Fruit fly (Drosophila melanogaster) whole organism, embryonic: Measurements from ENCODE around the gene Pif1B.

Source experiments
- ATbp ChIP-seq: fragments of 200-800 bp; sonication (Bioruptor generic); optimal IDR thresholded peaks from 2 replicates; lab custom pipeline; 2017; ENCODE audit warnings: missing biosample characterization, mild to moderate bottlenecking, missing genetic modification characterization, missing genetic modification reagents
- CG10209 ChIP-seq: fragments of 200-800 bp; sonication (Bioruptor generic); optimal IDR thresholded peaks from 3 replicates; lab custom pipeline; 2017; ENCODE audit warnings: missing biosample characterization, mild to moderate bottlenecking, missing genetic modification characterization, missing genetic modification reagents
- CG10321 ChIP-seq: fragments of 200-800 bp; sonication (Bioruptor generic); IDR thresholded peaks from 2 replicates; pipeline ENCODE4 v1.3.6; 2022; ENCODE audit warnings: missing biosample characterization, missing genetic modification characterization
- CG10654 ChIP-seq: fragments of 200-800 bp; sonication (Bioruptor generic); optimal IDR thresholded peaks from 2 replicates; lab custom pipeline; 2016; ENCODE audit warnings: missing biosample characterization, missing genetic modification characterization
- CG12236 ChIP-seq: fragments of 200-800 bp; sonication (Bioruptor generic); optimal IDR thresholded peaks from 2 replicates; lab custom pipeline; 2016; ENCODE audit warnings: missing biosample characterization, missing genetic modification characterization
- CG18599 ChIP-seq: fragments of 200-800 bp; sonication (Bioruptor generic); optimal IDR thresholded peaks from 3 replicates; lab custom pipeline; 2017; ENCODE audit warnings: missing biosample characterization, missing genetic modification characterization, mild to moderate bottlenecking, moderate library complexity, missing genetic modification reagents
- CG34224 ChIP-seq: fragments of 200-800 bp; sonication (Bioruptor generic); IDR thresholded peaks from 3 replicates; pipeline ENCODE4 v1.3.6; 2022; ENCODE audit warnings: missing biosample characterization, missing genetic modification characterization; ENCODE audit not compliant: partially characterized antibody
- CG3838 ChIP-seq: fragments of 200-800 bp; sonication (Bioruptor generic); optimal IDR thresholded peaks from 3 replicates; lab custom pipeline; 2016; ENCODE audit warnings: missing biosample characterization, missing genetic modification characterization
- CG4617 ChIP-seq: fragments of 200-800 bp; sonication (Bioruptor generic); optimal IDR thresholded peaks from 3 replicates; lab custom pipeline; 2016; ENCODE audit warnings: missing biosample characterization, missing genetic modification characterization, borderline replicate concordance
- CG4854 ChIP-seq: fragments of 200-800 bp; sonication (Bioruptor generic); optimal IDR thresholded peaks from 2 replicates; lab custom pipeline; 2016; ENCODE audit warnings: missing biosample characterization, missing genetic modification characterization, inconsistent platforms
- CG5180 ChIP-seq: fragments of 200-800 bp; sonication (Bioruptor generic); optimal IDR thresholded peaks from 3 replicates; lab custom pipeline; 2017; ENCODE audit warnings: missing biosample characterization, missing genetic modification characterization, mild to moderate bottlenecking, moderate library complexity, missing genetic modification reagents
- CG6813 ChIP-seq: fragments of 200-800 bp; sonication (Bioruptor generic); optimal IDR thresholded peaks from 2 replicates; lab custom pipeline; 2017; ENCODE audit warnings: missing biosample characterization, missing genetic modification characterization, mild to moderate bottlenecking, moderate library complexity, missing genetic modification reagents
- CG7271 ChIP-seq: fragments of 200-800 bp; sonication (Bioruptor generic); optimal IDR thresholded peaks from 2 replicates; lab custom pipeline; 2018; ENCODE audit warnings: missing biosample characterization, mild to moderate bottlenecking, missing genetic modification characterization, moderate library complexity
- CG9727 ChIP-seq: fragments of 200-800 bp; sonication (Bioruptor generic); optimal IDR thresholded peaks from 3 replicates; lab custom pipeline; 2017; ENCODE audit warnings: missing biosample characterization, mild to moderate bottlenecking, missing genetic modification characterization
- CG9932 ChIP-seq: fragments of 200-800 bp; sonication (Bioruptor generic); IDR thresholded peaks from 2 replicates; pipeline ENCODE4 v1.3.6; 2022; ENCODE audit warnings: missing biosample characterization, missing genetic modification characterization
- CHES-1-like ChIP-seq: fragments of 200-800 bp; sonication (Bioruptor generic); optimal IDR thresholded peaks from 2 replicates; lab custom pipeline; 2016; ENCODE audit warnings: missing biosample characterization, missing genetic modification characterization
- CkIIα-i1 ChIP-seq: fragments of 200-800 bp; sonication (Bioruptor generic); IDR thresholded peaks from 2 replicates; pipeline ENCODE4 v1.3.6; 2022; ENCODE audit warnings: missing biosample characterization, missing genetic modification characterization
- CoRest ChIP-seq: fragments of 200-800 bp; sonication (Bioruptor generic); optimal IDR thresholded peaks from 3 replicates; lab custom pipeline; 2018; ENCODE audit warnings: missing biosample characterization, mild to moderate bottlenecking, missing genetic modification characterization, moderate library complexity
- D ChIP-seq, 2 experiments: fragments of 200-800 bp in 1 of 2; fragments of >200 bp in 1 of 2; sonication (Bioruptor generic) in 1 of 2; optimal IDR thresholded peaks; 2 replicates in 1 of 2; 3 replicates in 1 of 2; lab custom pipeline; 2017; ENCODE audit warnings: mild to moderate bottlenecking in 1 of 2, missing biosample characterization in 1 of 2, missing genetic modification characterization in 1 of 2, missing genetic modification reagents in 1 of 2
- D19B ChIP-seq: fragments of 200-800 bp; sonication (Bioruptor generic); optimal IDR thresholded peaks from 2 replicates; lab custom pipeline; 2017; ENCODE audit warnings: missing biosample characterization, mild to moderate bottlenecking, missing genetic modification characterization
- HmgD ChIP-seq: fragments of 200-800 bp; sonication (Bioruptor generic); optimal IDR thresholded peaks from 3 replicates; lab custom pipeline; 2016; ENCODE audit warnings: missing biosample characterization, missing genetic modification characterization
- Hmr ChIP-seq: fragments of 200-800 bp; sonication (Bioruptor generic); optimal IDR thresholded peaks from 3 replicates; lab custom pipeline; 2017; ENCODE audit warnings: mild to moderate bottlenecking, missing biosample characterization, missing genetic modification reagents, missing genetic modification characterization
- Hmx ChIP-seq: fragments of 200-800 bp; sonication (Bioruptor generic); optimal IDR thresholded peaks from 2 replicates; lab custom pipeline; 2016; ENCODE audit warnings: missing biosample characterization, missing genetic modification characterization
- Hr78 ChIP-seq, 2 experiments: fragments of 200-800 bp in 1 of 2; fragments of >200 bp in 1 of 2; sonication (Bioruptor generic) in 1 of 2; optimal IDR thresholded peaks; 2 replicates each; lab custom pipeline; 2017 to 2019; ENCODE audit warnings: missing biosample characterization in 2 of 2, missing genetic modification characterization in 2 of 2, mild to moderate bottlenecking in 1 of 2, moderate library complexity in 1 of 2
- Med ChIP-seq: fragments of 200-800 bp; sonication (Bioruptor generic); peaks from one replicate; lab custom pipeline; 2016; ENCODE audit warnings: missing biosample characterization, missing genetic modification characterization, mild to moderate bottlenecking, inconsistent platforms, moderate library complexity
- Mrtf ChIP-seq: fragments of 200-800 bp; sonication (Bioruptor generic); IDR thresholded peaks from 3 replicates; pipeline ENCODE4 v1.3.6; 2022; ENCODE audit warnings: missing biosample characterization, missing genetic modification characterization
- NC2α ChIP-seq: fragments of 200-800 bp; sonication (Bioruptor generic); optimal IDR thresholded peaks from 2 replicates; lab custom pipeline; 2016; ENCODE audit warnings: missing biosample characterization, missing genetic modification characterization
- Nf-YC ChIP-seq: fragments of 200-800 bp; optimal IDR thresholded peaks from 3 replicates; lab custom pipeline; 2019; ENCODE audit warnings: missing biosample characterization, mild to moderate bottlenecking, missing genetic modification characterization, moderate library complexity
- Oaz ChIP-seq: fragments of 200-800 bp; sonication (Bioruptor generic); IDR thresholded peaks from 2 replicates; pipeline ENCODE4 v1.3.6; 2022; ENCODE audit warnings: missing biosample characterization, missing genetic modification characterization
- Oli ChIP-seq: fragments of 200-800 bp; sonication (Bioruptor generic); optimal IDR thresholded peaks from 2 replicates; lab custom pipeline; 2018; ENCODE audit warnings: missing biosample characterization, mild to moderate bottlenecking, missing genetic modification characterization, moderate library complexity
- Ptx1 ChIP-seq: fragments of 200-800 bp; sonication (Bioruptor generic); IDR thresholded peaks from 2 replicates; pipeline ENCODE4 v1.3.6; 2022; ENCODE audit warnings: missing biosample characterization, missing genetic modification characterization
- Rx ChIP-seq: fragments of 200-800 bp; sonication (Bioruptor generic); IDR thresholded peaks from 2 replicates; pipeline ENCODE4 v1.3.6; 2022; ENCODE audit warnings: missing biosample characterization, missing genetic modification characterization
- Sox100B ChIP-seq: fragments of 200-800 bp; sonication (Bioruptor generic); optimal IDR thresholded peaks from 3 replicates; lab custom pipeline; 2018; ENCODE audit warnings: missing biosample characterization, mild to moderate bottlenecking, missing genetic modification characterization
- ase ChIP-seq: fragments of 200-800 bp; sonication (Bioruptor generic); IDR thresholded peaks from 3 replicates; pipeline ENCODE4 v1.3.6; 2022; ENCODE audit warnings: missing biosample characterization, missing genetic modification characterization
- bbx ChIP-seq: fragments of 200-800 bp; sonication (Bioruptor generic); IDR thresholded peaks from 2 replicates; pipeline ENCODE4 v1.3.6; 2022; ENCODE audit warnings: missing biosample characterization, missing genetic modification characterization; ENCODE audit not compliant: partially characterized antibody
- bsh ChIP-seq, 2 experiments: fragments of 200-800 bp; sonication (Bioruptor generic); optimal IDR thresholded peaks; 2 replicates each; lab custom pipeline; 2017 to 2018; ENCODE audit warnings: mild to moderate bottlenecking in 2 of 2, missing biosample characterization in 2 of 2, missing genetic modification characterization in 2 of 2, moderate library complexity in 1 of 2
- dimm ChIP-seq: fragments of 200-800 bp; sonication (Bioruptor generic); IDR thresholded peaks from 2 replicates; pipeline ENCODE4 v1.3.6; 2022; ENCODE audit warnings: missing biosample characterization, missing genetic modification characterization
- fd96Cb ChIP-seq: fragments of 200-800 bp; sonication (Bioruptor generic); optimal IDR thresholded peaks from 2 replicates; lab custom pipeline; 2018; ENCODE audit warnings: missing biosample characterization, mild to moderate bottlenecking, missing genetic modification characterization, moderate library complexity
- her ChIP-seq: fragments of 200-800 bp; sonication (Bioruptor generic); optimal IDR thresholded peaks from 2 replicates; lab custom pipeline; 2016; ENCODE audit warnings: missing biosample characterization, missing genetic modification characterization
- klu ChIP-seq: fragments of 200-800 bp; sonication (Bioruptor generic); IDR thresholded peaks from 2 replicates; pipeline ENCODE4 v1.3.6; 2022; ENCODE audit warnings: missing biosample characterization, missing genetic modification characterization
- nau ChIP-seq: fragments of 200-800 bp; sonication (Bioruptor generic); optimal IDR thresholded peaks from 3 replicates; lab custom pipeline; 2017; ENCODE audit warnings: missing biosample characterization, mild to moderate bottlenecking, missing genetic modification characterization, missing genetic modification reagents
- repo ChIP-seq: fragments of 200-800 bp; sonication (Bioruptor generic); optimal IDR thresholded peaks from 2 replicates; lab custom pipeline; 2016; ENCODE audit warnings: missing biosample characterization, missing genetic modification characterization
- sens ChIP-seq: fragments of 200-800 bp; sonication (Bioruptor generic); peaks from one replicate; lab custom pipeline; 2016; ENCODE audit warnings: missing biosample characterization, missing genetic modification characterization
- slbo ChIP-seq: fragments of 200-800 bp; sonication (Bioruptor generic); IDR thresholded peaks from 2 replicates; pipeline ENCODE4 v1.3.6; 2022; ENCODE audit warnings: missing biosample characterization, missing genetic modification characterization
- sr ChIP-seq: fragments of 200-800 bp; sonication (Bioruptor generic); IDR thresholded peaks from 3 replicates; pipeline ENCODE4 v1.3.6; 2022; ENCODE audit warnings: missing biosample characterization, missing genetic modification characterization
- usp ChIP-seq: fragments of >200 bp; optimal IDR thresholded peaks from 2 replicates; lab custom pipeline; 2017; ENCODE audit warnings: missing biosample characterization, missing genetic modification characterization
- zen ChIP-seq: fragments of 200-800 bp; sonication (Bioruptor generic); optimal IDR thresholded peaks from 3 replicates; lab custom pipeline; 2018; ENCODE audit warnings: missing biosample characterization, mild to moderate bottlenecking, missing genetic modification characterization, moderate library complexity
- zfh2 ChIP-seq: fragments of 200-800 bp; sonication (Bioruptor generic); optimal IDR thresholded peaks from 2 replicates; lab custom pipeline; 2016; ENCODE audit warnings: missing biosample characterization, missing genetic modification characterization

The Pif1B gene

dm6 chr3R:8810397-8811184, 9.6 kb upstream of the Pif1B start (continued):
- no peak for TF ChIP-seq Oli
- peak; percentile 98 for TF ChIP-seq ATbp (GFP tag; lab: Kevin White, UChicago)
- TF ChIP-seq D (optimal IDR thresholded peaks at IDR 0.05; lab: Kevin White, UChicago) = no peak
- TF ChIP-seq D (GFP tag; optimal IDR thresholded peaks at IDR 0.05; lab: Kevin White, UChicago) = peak; percentile 61
- peak; percentile 78 for TF ChIP-seq her
- no peak for TF ChIP-seq D19B (GFP tag; lab: Kevin White, UChicago)
- peak; percentile 89 for TF ChIP-seq NC2α (GFP tag; lab: Kevin White, UChicago)
- TF ChIP-seq CG10654 (GFP tag; lab: Kevin White, UChicago) = peak; percentile 75
- TF ChIP-seq CG9727 (GFP tag; lab: Kevin White, UChicago) = peak; percentile 77
- TF ChIP-seq sens (GFP tag; lab: Kevin White, UChicago) = peak; percentile 92
- peak; percentile 87 for TF ChIP-seq CG4854
- no peak for TF ChIP-seq Oaz (GFP tag; lab: Robert Waterston, UW)
- TF ChIP-seq Hmr (GFP tag; lab: Kevin White, UChicago) = peak; percentile 94
- peak; percentile 40 for TF ChIP-seq HmgD (GFP tag; lab: Kevin White, UChicago)
- peak in 1 of 2 experiments; percentile 88 for TF ChIP-seq bsh (GFP tag; optimal IDR thresholded peaks at IDR 0.05; lab: Kevin White, UChicago)
- TF ChIP-seq CG3838 (GFP tag; lab: Kevin White, UChicago) = peak; percentile 81
- TF ChIP-seq Ptx1 (GFP tag; lab: Robert Waterston, UW) = peak; percentile 77
- TF ChIP-seq CG10321 (GFP tag; lab: Robert Waterston, UW) = peak; percentile 54; the same call in 1 of the 2 replicates
- TF ChIP-seq CG7271 (tag; lab: Kevin White, UChicago) = no peak
- TF ChIP-seq CoRest (tag; lab: Kevin White, UChicago) = peak; percentile 57
- TF ChIP-seq CG18599 = peak; percentile 91
- peak; percentile 86 for TF ChIP-seq CG10209
- no peak for TF ChIP-seq CkIIα-i1 (GFP tag; lab: Robert Waterston, UW)
- TF ChIP-seq CG6813 = peak; percentile 94
- peak; percentile 79 for TF ChIP-seq sr (GFP tag; lab: Robert Waterston, UW)
- TF ChIP-seq slbo (GFP tag; lab: Robert Waterston, UW) = peak; percentile 30; the same call in 1 of the 2 replicates
- TF ChIP-seq Hr78 (GFP tag; optimal IDR thresholded peaks at IDR 0.05; lab: Kevin White, UChicago) = peak in 1 of 2 experiments; percentile 53
- TF ChIP-seq Med (GFP tag; lab: Kevin White, UChicago) = peak; percentile 94
- TF ChIP-seq CG12236 = peak; percentile 88
- TF ChIP-seq Hmx (GFP tag; lab: Kevin White, UChicago) = no peak
- TF ChIP-seq fd96Cb (tag; lab: Kevin White, UChicago) = peak; percentile 34
- TF ChIP-seq CG9932 = no peak
- TF ChIP-seq zen = peak; percentile 32
- TF ChIP-seq CG4617 (GFP tag; lab: Kevin White, UChicago) = peak; percentile 29
- TF ChIP-seq nau (GFP tag; lab: Kevin White, UChicago) = peak; percentile 88
- TF ChIP-seq CHES-1-like = peak; percentile 67
- TF ChIP-seq dimm = no peak
- TF ChIP-seq Nf-YC = peak; percentile 67
- peak; percentile 65 for TF ChIP-seq repo (GFP tag; lab: Kevin White, UChicago)
- no peak for TF ChIP-seq usp (GFP tag; lab: Kevin White, UChicago)
- TF ChIP-seq Sox100B (GFP tag; lab: Kevin White, UChicago) = peak; percentile 75
- TF ChIP-seq bbx (GFP tag; lab: Robert Waterston, UW) = no peak
- TF ChIP-seq klu (GFP tag; lab: Robert Waterston, UW) = peak; percentile 31; the same call in 1 of the 2 replicates
- TF ChIP-seq Rx (GFP tag; lab: Robert Waterston, UW) = peak; percentile 66
- TF ChIP-seq CG34224 (GFP tag; lab: Robert Waterston, UW) = no peak
- peak; percentile 91 for TF ChIP-seq CG5180 (GFP tag; lab: Kevin White, UChicago)
- peak; percentile 19 for TF ChIP-seq zfh2 (GFP tag; lab: Kevin White, UChicago)
- peak; percentile 52; the same call in 1 of the 3 replicates for TF ChIP-seq Mrtf (GFP tag; lab: Robert Waterston, UW)
- TF ChIP-seq ase = peak; percentile 61; the same call in 2 of the 3 replicates
